Fruit fly (Drosophila melanogaster) whole organism, embryonic: ENCODE data around the gene yrt.

Experiments
- Abd-B ChIP-seq: fragments of 200-800 bp; sonication (Bioruptor generic); optimal IDR thresholded peaks from 2 replicates; lab custom pipeline; 2018; ENCODE audit warnings: missing biosample characterization, mild to moderate bottlenecking, missing genetic modification characterization, moderate library complexity
- BEAF-32 ChIP-seq: fragments of 200-800 bp; sonication (Bioruptor generic); optimal IDR thresholded peaks from 3 replicates; lab custom pipeline; 2017; ENCODE audit warnings: missing biosample characterization, missing genetic modification characterization, mild to moderate bottlenecking, moderate library complexity, missing genetic modification reagents
- Bdp1 ChIP-seq: fragments of 200-800 bp; sonication (Bioruptor generic); optimal IDR thresholded peaks from 3 replicates; lab custom pipeline; 2016; ENCODE audit warnings: missing biosample characterization, missing genetic modification characterization
- C15 ChIP-seq: fragments of 200-800 bp; sonication (Bioruptor generic); IDR thresholded peaks from 3 replicates; pipeline ENCODE4 v1.3.6; 2022; ENCODE audit warnings: missing biosample characterization, missing genetic modification characterization
- CG10147 ChIP-seq: fragments of 200-800 bp; sonication (Bioruptor generic); optimal IDR thresholded peaks from 2 replicates; lab custom pipeline; 2019; ENCODE audit warnings: missing biosample characterization, mild to moderate bottlenecking, missing genetic modification characterization, moderate library complexity
- CG12155 ChIP-seq: fragments of 200-800 bp; sonication (Bioruptor generic); optimal IDR thresholded peaks from 3 replicates; lab custom pipeline; 2016; ENCODE audit warnings: missing biosample characterization, missing genetic modification characterization
- CG12236 ChIP-seq: fragments of 200-800 bp; sonication (Bioruptor generic); optimal IDR thresholded peaks from 2 replicates; lab custom pipeline; 2016; ENCODE audit warnings: missing biosample characterization, missing genetic modification characterization
- CG13894 ChIP-seq: fragments of 200-800 bp; sonication (Bioruptor generic); optimal IDR thresholded peaks from 3 replicates; lab custom pipeline; 2018; ENCODE audit warnings: missing biosample characterization, mild to moderate bottlenecking, missing genetic modification characterization, moderate library complexity
- CG14860 ChIP-seq: fragments of 200-800 bp; sonication (Bioruptor generic); IDR thresholded peaks from 3 replicates; pipeline ENCODE4 v1.3.6; 2022; ENCODE audit warnings: missing biosample characterization, missing genetic modification characterization; ENCODE audit not compliant: partially characterized antibody
- CG1603 ChIP-seq: fragments of 200-800 bp; sonication (Bioruptor generic); optimal IDR thresholded peaks from 2 replicates; lab custom pipeline; 2019; ENCODE audit warnings: missing biosample characterization, mild to moderate bottlenecking, missing genetic modification characterization, moderate library complexity
- CG18011 ChIP-seq: fragments of 200-800 bp; sonication (Bioruptor generic); optimal IDR thresholded peaks from 2 replicates; lab custom pipeline; 2017; ENCODE audit warnings: missing biosample characterization, missing genetic modification characterization, mild to moderate bottlenecking, moderate library complexity, missing genotype
- CG18476 ChIP-seq: fragments of 200-800 bp; sonication (Bioruptor generic); optimal IDR thresholded peaks from 2 replicates; lab custom pipeline; 2016; ENCODE audit warnings: missing biosample characterization, mild to moderate bottlenecking, missing genetic modification characterization
- CG18599 ChIP-seq: fragments of 200-800 bp; sonication (Bioruptor generic); optimal IDR thresholded peaks from 3 replicates; lab custom pipeline; 2017; ENCODE audit warnings: missing biosample characterization, missing genetic modification characterization, mild to moderate bottlenecking, moderate library complexity, missing genetic modification reagents
- CG18764 ChIP-seq: fragments of 200-800 bp; sonication (Bioruptor generic); optimal IDR thresholded peaks from 3 replicates; lab custom pipeline; 2016; ENCODE audit warnings: missing biosample characterization, missing genetic modification characterization
- CG2875 ChIP-seq: fragments of 200-800 bp; sonication (Bioruptor generic); optimal IDR thresholded peaks from 2 replicates; lab custom pipeline; 2017; ENCODE audit warnings: missing biosample characterization, mild to moderate bottlenecking, missing genetic modification characterization, missing genetic modification reagents
- CG4328 ChIP-seq: fragments of 200-800 bp; sonication (Bioruptor generic); optimal IDR thresholded peaks from 3 replicates; lab custom pipeline; 2017; ENCODE audit warnings: missing biosample characterization, missing genetic modification reagents, missing genetic modification characterization
- CG4707 ChIP-seq: fragments of 200-800 bp; sonication (Bioruptor generic); optimal IDR thresholded peaks from 2 replicates; lab custom pipeline; 2018; ENCODE audit warnings: missing biosample characterization, mild to moderate bottlenecking, missing genetic modification characterization, moderate library complexity
- CG5180 ChIP-seq: fragments of 200-800 bp; sonication (Bioruptor generic); optimal IDR thresholded peaks from 3 replicates; lab custom pipeline; 2017; ENCODE audit warnings: missing biosample characterization, missing genetic modification characterization, mild to moderate bottlenecking, moderate library complexity, missing genetic modification reagents
- CG7357 ChIP-seq: fragments of 200-800 bp; sonication (Bioruptor generic); IDR thresholded peaks from 3 replicates; pipeline ENCODE4 v1.3.6; 2022; ENCODE audit warnings: missing biosample characterization, missing genetic modification characterization
- CG7556 ChIP-seq: fragments of 200-800 bp; sonication (Bioruptor generic); optimal IDR thresholded peaks from 2 replicates; lab custom pipeline; 2017; ENCODE audit warnings: missing biosample characterization, mild to moderate bottlenecking, missing genetic modification characterization
- CG7928 ChIP-seq: fragments of 200-800 bp; sonication (Bioruptor generic); optimal IDR thresholded peaks from 2 replicates; lab custom pipeline; 2017; ENCODE audit warnings: missing biosample characterization, mild to moderate bottlenecking, missing genetic modification characterization
- Camta ChIP-seq: fragments of 200-800 bp; sonication (Bioruptor generic); optimal IDR thresholded peaks from 2 replicates; lab custom pipeline; 2016; ENCODE audit warnings: missing biosample characterization, missing genetic modification characterization
- Drgx ChIP-seq: fragments of 200-800 bp; sonication (Bioruptor generic); IDR thresholded peaks from 2 replicates; pipeline ENCODE4 v1.3.6; 2022; ENCODE audit warnings: missing biosample characterization, missing genetic modification characterization
- E2f1 ChIP-seq: fragments of 200-800 bp; sonication (Bioruptor generic); IDR thresholded peaks from 2 replicates; pipeline ENCODE4 v1.3.6; 2022; ENCODE audit warnings: missing biosample characterization, missing genetic modification characterization
- H2.0 ChIP-seq: fragments of 200-800 bp; sonication (Bioruptor generic); IDR thresholded peaks from 2 replicates; pipeline ENCODE4 v1.3.6; 2022; ENCODE audit warnings: missing biosample characterization, missing genetic modification characterization
- HLH4C ChIP-seq: fragments of 200-800 bp; sonication (Bioruptor generic); IDR thresholded peaks from 3 replicates; pipeline ENCODE4 v1.3.6; 2022; ENCODE audit warnings: missing biosample characterization, missing genetic modification characterization; ENCODE audit not compliant: partially characterized antibody
- NK7.1 ChIP-seq: fragments of 200-800 bp; sonication (Bioruptor generic); optimal IDR thresholded peaks from 3 replicates; lab custom pipeline; 2016; ENCODE audit warnings: missing biosample characterization, missing genetic modification characterization
- Poxn ChIP-seq: fragments of 200-800 bp; sonication (Bioruptor generic); IDR thresholded peaks from 2 replicates; pipeline ENCODE4 v1.3.6; 2022; ENCODE audit warnings: missing biosample characterization, missing genetic modification characterization
- Rx ChIP-seq: fragments of 200-800 bp; sonication (Bioruptor generic); IDR thresholded peaks from 2 replicates; pipeline ENCODE4 v1.3.6; 2022; ENCODE audit warnings: missing biosample characterization, missing genetic modification characterization
- Side ChIP-seq: fragments of 200-800 bp; sonication (Bioruptor generic); optimal IDR thresholded peaks from 2 replicates; lab custom pipeline; 2016; ENCODE audit warnings: missing biosample characterization, missing genetic modification characterization
- ase ChIP-seq: fragments of 200-800 bp; sonication (Bioruptor generic); IDR thresholded peaks from 3 replicates; pipeline ENCODE4 v1.3.6; 2022; ENCODE audit warnings: missing biosample characterization, missing genetic modification characterization
- bowl ChIP-seq: fragments of 200-800 bp; sonication (Bioruptor generic); IDR thresholded peaks from 2 replicates; pipeline ENCODE4 v1.3.6; 2022; ENCODE audit warnings: missing biosample characterization, missing genetic modification characterization
- chm ChIP-seq: fragments of 200-800 bp; sonication (Bioruptor generic); IDR thresholded peaks from 2 replicates; pipeline ENCODE4 v1.3.6; 2022; ENCODE audit warnings: missing biosample characterization, missing genetic modification characterization
- cwo ChIP-seq: fragments of 200-800 bp; sonication (Bioruptor generic); optimal IDR thresholded peaks from 3 replicates; lab custom pipeline; 2017; ENCODE audit warnings: missing biosample characterization, missing genetic modification characterization, mild to moderate bottlenecking, moderate library complexity, missing genetic modification reagents
- dm ChIP-seq: fragments of 200-800 bp; sonication (Bioruptor generic); optimal IDR thresholded peaks from 3 replicates; lab custom pipeline; 2016; ENCODE audit warnings: missing biosample characterization, missing genetic modification characterization
- gcm2 ChIP-seq: fragments of 200-800 bp; sonication (Bioruptor generic); optimal IDR thresholded peaks from 2 replicates; lab custom pipeline; 2016; ENCODE audit warnings: missing biosample characterization, missing genetic modification characterization
- gsb-n ChIP-seq: fragments of 200-800 bp; sonication (Bioruptor generic); optimal IDR thresholded peaks from 3 replicates; lab custom pipeline; 2018; ENCODE audit warnings: missing biosample characterization, mild to moderate bottlenecking, missing genetic modification characterization
- h ChIP-seq: fragments of >200 bp; optimal IDR thresholded peaks from 2 replicates; lab custom pipeline; 2017
- lov ChIP-seq, 2 experiments: fragments of 200-800 bp in 1 of 2; fragments of >200 bp in 1 of 2; sonication (Bioruptor generic) in 1 of 2; IDR thresholded peaks in 1 of 2; optimal IDR thresholded peaks in 1 of 2; 2 replicates in 1 of 2; 3 replicates in 1 of 2; pipeline versions ENCODE4 v1.3.6 to Lab custom; 2017 to 2022; ENCODE audit warnings: missing biosample characterization in 1 of 2, missing genetic modification characterization in 1 of 2
- mld ChIP-seq: fragments of 200-800 bp; sonication (Bioruptor generic); IDR thresholded peaks from 3 replicates; pipeline ENCODE4 v1.3.6; 2022; ENCODE audit warnings: missing biosample characterization, missing genetic modification characterization; ENCODE audit not compliant: partially characterized antibody
- nerfin-1 ChIP-seq: fragments of 200-800 bp; sonication (Bioruptor generic); optimal IDR thresholded peaks from 3 replicates; lab custom pipeline; 2019; ENCODE audit warnings: missing biosample characterization, mild to moderate bottlenecking, missing genetic modification characterization, moderate library complexity
- peb ChIP-seq: fragments of 200-800 bp; sonication (Bioruptor generic); IDR thresholded peaks from 2 replicates; pipeline ENCODE4 v1.3.6; 2022; ENCODE audit warnings: missing biosample characterization, missing genetic modification characterization
- pita ChIP-seq: fragments of 200-800 bp; sonication (Bioruptor generic); optimal IDR thresholded peaks from 2 replicates; lab custom pipeline; 2017; ENCODE audit warnings: missing biosample characterization, mild to moderate bottlenecking, missing genetic modification characterization
- seq ChIP-seq: fragments of 200-800 bp; sonication (Bioruptor generic); IDR thresholded peaks from 2 replicates; pipeline ENCODE4 v1.3.6; 2022; ENCODE audit warnings: missing biosample characterization, missing genetic modification characterization
- sim ChIP-seq: fragments of 200-800 bp; sonication (Bioruptor generic); IDR thresholded peaks from 2 replicates; pipeline ENCODE4 v1.3.6; 2022; ENCODE audit warnings: missing biosample characterization, missing genetic modification characterization
- sna ChIP-seq: fragments of 200-800 bp; sonication (Bioruptor generic); IDR thresholded peaks from 2 replicates; pipeline ENCODE4 v1.3.6; 2022; ENCODE audit warnings: missing biosample characterization, missing genetic modification characterization; ENCODE audit not compliant: partially characterized antibody
- ssp ChIP-seq: fragments of 200-800 bp; sonication (Bioruptor generic); IDR thresholded peaks from 2 replicates; pipeline ENCODE4 v1.3.6; 2022; ENCODE audit warnings: missing biosample characterization, missing genetic modification characterization
- ttk ChIP-seq: fragments of 200-800 bp; sonication (Bioruptor generic); IDR thresholded peaks from 2 replicates; pipeline ENCODE4 v2.1.2; 2022; ENCODE audit warnings: missing biosample characterization, missing genetic modification characterization

yrt gene

dm6 chr3R:13400902-13401721, 33.7 kb downstream of the yrt start (continued):
- TF ChIP-seq CG10147 (peak; percentile 80), peb (GFP tag; lab: Robert Waterston, UW) (peak; percentile 68; the same call in 1 of the 2 replicates), CG18764 (GFP tag; lab: Kevin White, UChicago) (peak; percentile 62), ttk (GFP tag; lab: Robert Waterston, UW) (peak; percentile 83), CG18599 (peak; percentile 79), lov (optimal IDR thresholded peaks at IDR 0.05; lab: Kevin White, UChicago) (no peak), lov (GFP tag; IDR thresholded peaks at IDR 0.05; lab: Robert Waterston, UW) (no peak; the same call in 2 of the 3 replicates), C15 (peak; percentile 63; the same call in 1 of the 3 replicates), CG13894 (tag; lab: Kevin White, UChicago) (no peak), nerfin-1 (tag; lab: Kevin White, UChicago) (peak; percentile 84), CG14860 (GFP tag; lab: Robert Waterston, UW) (no peak), seq (GFP tag; lab: Robert Waterston, UW) (peak; percentile 92), CG18011 (GFP tag; lab: Kevin White, UChicago) (peak; percentile 64), Bdp1 (GFP tag; lab: Kevin White, UChicago) (peak; percentile 79), NK7.1 (GFP tag; lab: Kevin White, UChicago) (peak; percentile 58), dm (GFP tag; lab: Kevin White, UChicago) (peak; percentile 71), Poxn (GFP tag; lab: Robert Waterston, UW) (peak; percentile 39; the same call in 1 of the 2 replicates), cwo (GFP tag; lab: Kevin White, UChicago) (peak; percentile 72), CG1603 (tag; lab: Kevin White, UChicago) (peak; percentile 80), H2.0 (GFP tag; lab: Robert Waterston, UW) (peak; percentile 79), CG4707 (GFP tag; lab: Kevin White, UChicago) (peak; percentile 66), CG18476 (GFP tag; lab: Kevin White, UChicago) (peak; percentile 71), gcm2 (GFP tag; lab: Kevin White, UChicago) (peak; percentile 82), mld (GFP tag; lab: Robert Waterston, UW) (no peak), E2f1 (GFP tag; lab: Robert Waterston, UW) (peak; percentile 88), Camta (GFP tag; lab: Kevin White, UChicago) (peak; percentile 89), bowl (GFP tag; lab: Robert Waterston, UW) (no peak), BEAF-32 (GFP tag; lab: Kevin White, UChicago) (no peak), CG7357 (peak; percentile 72; the same call in 2 of the 3 replicates), CG5180 (GFP tag; lab: Kevin White, UChicago) (peak; percentile 72), ssp (GFP tag; lab: Robert Waterston, UW) (peak; percentile 68), h (lab: Kevin White, UChicago) (no peak), CG2875 (peak; percentile 86), CG12155 (GFP tag; lab: Kevin White, UChicago) (peak; percentile 85), Rx (peak; percentile 81), CG12236 (GFP tag; lab: Kevin White, UChicago) (peak; percentile 80), ase (GFP tag; lab: Robert Waterston, UW) (peak; percentile 66), gsb-n (peak; percentile 85), pita (no peak), CG4328 (peak; percentile 73), Side (GFP tag; lab: Kevin White, UChicago) (peak; percentile 86), chm (GFP tag; lab: Robert Waterston, UW) (no peak; the same call in 1 of the 2 replicates), CG7556 (GFP tag; lab: Kevin White, UChicago) (peak; percentile 94), CG7928 (GFP tag; lab: Kevin White, UChicago) (peak; percentile 42), HLH4C (GFP tag; lab: Robert Waterston, UW) (no peak), sna (GFP tag; lab: Robert Waterston, UW) (no peak; the same call in 1 of the 2 replicates), Abd-B (GFP tag; lab: Kevin White, UChicago) (peak; percentile 92), sim (GFP tag; lab: Robert Waterston, UW) (peak; percentile 79), Drgx (peak; percentile 81)
